Worm (Caenorhabditis elegans) whole organism, late embryonic: ENCODE results near the gene T04C12.33.
A peak's percentile ranks its signal among the peaks of the same experiment; 100 is the strongest.

Experiments
- C08G9.2 ChIP-seq: sonication (generic microtip); optimal IDR thresholded peaks from 2 replicates; lab custom pipeline; 2016; ENCODE audit warnings: mild to moderate bottlenecking, missing genetic modification characterization, moderate library complexity, missing compliant biosample characterization
- C38D4.7 ChIP-seq: fragments of 200-800 bp; sonication (Bioruptor generic); optimal IDR thresholded peaks from 2 replicates; lab custom pipeline; 2018; ENCODE audit warnings: mild to moderate bottlenecking, missing genetic modification characterization, moderate library complexity, missing compliant biosample characterization
- F13H6.1 ChIP-seq: sonication (generic microtip); optimal IDR thresholded peaks from 2 replicates; lab custom pipeline; 2016; ENCODE audit warnings: missing genetic modification characterization, missing compliant biosample characterization
- ceh-18 ChIP-seq: sonication (generic microtip); optimal IDR thresholded peaks from 2 replicates; lab custom pipeline; 2016; ENCODE audit warnings: missing genetic modification characterization, missing compliant biosample characterization
- ceh-2 ChIP-seq: sonication (generic microtip); optimal IDR thresholded peaks from 2 replicates; lab custom pipeline; 2016; ENCODE audit warnings: missing genotype, missing genetic modification characterization, missing compliant biosample characterization
- ceh-22 ChIP-seq: sonication (generic microtip); optimal IDR thresholded peaks from 2 replicates; lab custom pipeline; 2017; ENCODE audit warnings: missing biosample characterization, missing genetic modification characterization
- ceh-31 ChIP-seq: sonication (generic microtip); optimal IDR thresholded peaks from 2 replicates; lab custom pipeline; 2016; ENCODE audit warnings: missing genetic modification characterization, missing compliant biosample characterization
- ceh-6 ChIP-seq: fragments of 200-800 bp; sonication (Bioruptor generic); optimal IDR thresholded peaks from 2 replicates; lab custom pipeline; 2018; ENCODE audit warnings: mild to moderate bottlenecking, missing genetic modification characterization, missing compliant biosample characterization
- ceh-9 ChIP-seq: sonication (generic microtip); optimal IDR thresholded peaks from 2 replicates; lab custom pipeline; 2016; ENCODE audit warnings: mild to moderate bottlenecking, missing genetic modification characterization, inconsistent platforms, missing compliant biosample characterization
- dmd-4 ChIP-seq: sonication (generic microtip); optimal IDR thresholded peaks from 2 replicates; lab custom pipeline; 2016; ENCODE audit warnings: borderline replicate concordance, missing genetic modification characterization, missing compliant biosample characterization
- dve-1 ChIP-seq: sonication (generic microtip); optimal IDR thresholded peaks from 2 replicates; lab custom pipeline; 2017; ENCODE audit warnings: antibody characterized with exemption, mild to moderate bottlenecking, missing genetic modification characterization, missing compliant biosample characterization
- elt-2 ChIP-seq: sonication (generic microtip); optimal IDR thresholded peaks from 2 replicates; lab custom pipeline; 2016; ENCODE audit warnings: missing genetic modification reagents, missing genetic modification characterization, missing compliant biosample characterization
- elt-4 ChIP-seq: sonication (generic microtip); optimal IDR thresholded peaks from 2 replicates; lab custom pipeline; 2016; ENCODE audit warnings: missing genetic modification characterization, missing compliant biosample characterization
- ets-4 ChIP-seq: sonication (generic microtip); optimal IDR thresholded peaks from 2 replicates; lab custom pipeline; 2016; ENCODE audit warnings: missing genetic modification characterization, missing compliant biosample characterization
- fax-1 ChIP-seq: sonication (generic microtip); optimal IDR thresholded peaks from 2 replicates; lab custom pipeline; 2016; ENCODE audit warnings: missing genotype, missing genetic modification characterization, missing compliant biosample characterization
- hlh-13 ChIP-seq: fragments of 200-800 bp; sonication (Bioruptor generic); optimal IDR thresholded peaks from 2 replicates; lab custom pipeline; 2018; ENCODE audit warnings: mild to moderate bottlenecking, missing genetic modification characterization, missing compliant biosample characterization
- hlh-6 ChIP-seq: sonication (generic microtip); optimal IDR thresholded peaks from 2 replicates; lab custom pipeline; 2016; ENCODE audit warnings: missing genotype, missing genetic modification characterization, missing compliant biosample characterization
- hlh-8 ChIP-seq: sonication (generic microtip); optimal IDR thresholded peaks from 2 replicates; lab custom pipeline; 2016; ENCODE audit warnings: missing genotype, missing genetic modification characterization, missing compliant biosample characterization
- mec-3 ChIP-seq: sonication (generic microtip); optimal IDR thresholded peaks from 2 replicates; lab custom pipeline; 2016; ENCODE audit warnings: borderline replicate concordance, missing genetic modification characterization, missing compliant biosample characterization
- nfya-1 ChIP-seq: sonication (generic microtip); optimal IDR thresholded peaks from 2 replicates; lab custom pipeline; 2017; ENCODE audit warnings: missing genetic modification characterization, mild to moderate bottlenecking, missing compliant biosample characterization, antibody characterized with exemption, moderate library complexity
- npax-4 ChIP-seq: sonication (generic microtip); optimal IDR thresholded peaks from 2 replicates; lab custom pipeline; 2016; ENCODE audit warnings: missing genetic modification characterization, missing compliant biosample characterization
- odd-2 ChIP-seq: sonication (generic microtip); optimal IDR thresholded peaks from 2 replicates; lab custom pipeline; 2017; ENCODE audit warnings: antibody characterized with exemption, mild to moderate bottlenecking, missing genetic modification characterization, missing compliant biosample characterization
- pag-3 ChIP-seq: sonication (generic microtip); optimal IDR thresholded peaks from 2 replicates; lab custom pipeline; 2016; ENCODE audit warnings: missing compliant biosample characterization, missing genetic modification characterization, borderline replicate concordance
- pat-9 ChIP-seq: fragments of 200-800 bp; sonication (Bioruptor generic); optimal IDR thresholded peaks from 2 replicates; lab custom pipeline; 2018; ENCODE audit warnings: mild to moderate bottlenecking, missing genetic modification characterization, moderate library complexity, missing compliant biosample characterization
- pax-1 ChIP-seq: fragments of 150-350 bp; optimal IDR thresholded peaks from 2 replicates; lab custom pipeline; 2014; ENCODE audit warnings: missing biosample characterization, missing genetic modification characterization
- pha-2 ChIP-seq: sonication (generic microtip); optimal IDR thresholded peaks from 2 replicates; lab custom pipeline; 2017; ENCODE audit warnings: mild to moderate bottlenecking, missing genetic modification characterization, missing compliant biosample characterization
- pros-1 ChIP-seq: fragments of 150-350 bp; optimal IDR thresholded peaks from 2 replicates; lab custom pipeline; 2014; ENCODE audit warnings: missing biosample characterization, missing genetic modification reagents, missing genetic modification characterization
- ref-2 ChIP-seq: sonication (generic microtip); optimal IDR thresholded peaks from 2 replicates; lab custom pipeline; 2016; ENCODE audit warnings: missing genetic modification characterization, missing compliant biosample characterization
- rnt-1 ChIP-seq: sonication (generic microtip); optimal IDR thresholded peaks from 2 replicates; lab custom pipeline; 2016; ENCODE audit warnings: missing genetic modification characterization, missing compliant biosample characterization
- sdc-2 ChIP-seq: sonication (generic microtip); optimal IDR thresholded peaks from 2 replicates; lab custom pipeline; 2016; ENCODE audit warnings: missing genotype, missing genetic modification characterization, missing compliant biosample characterization
- tbx-2 ChIP-seq: sonication (generic microtip); optimal IDR thresholded peaks from 2 replicates; lab custom pipeline; 2016; ENCODE audit warnings: missing genetic modification characterization, missing compliant biosample characterization
- tbx-7 ChIP-seq: sonication (generic microtip); optimal IDR thresholded peaks from 2 replicates; lab custom pipeline; 2016; ENCODE audit warnings: missing genotype, missing genetic modification characterization, missing compliant biosample characterization
- unc-55 ChIP-seq: sonication (generic microtip); optimal IDR thresholded peaks from 2 replicates; lab custom pipeline; 2017; ENCODE audit warnings: missing biosample characterization, missing genetic modification reagents, missing genetic modification characterization
- zip-5 ChIP-seq: sonication (generic microtip); optimal IDR thresholded peaks from 2 replicates; lab custom pipeline; 2016; ENCODE audit warnings: missing genetic modification characterization, missing compliant biosample characterization

T04C12.33 gene

DNA sequence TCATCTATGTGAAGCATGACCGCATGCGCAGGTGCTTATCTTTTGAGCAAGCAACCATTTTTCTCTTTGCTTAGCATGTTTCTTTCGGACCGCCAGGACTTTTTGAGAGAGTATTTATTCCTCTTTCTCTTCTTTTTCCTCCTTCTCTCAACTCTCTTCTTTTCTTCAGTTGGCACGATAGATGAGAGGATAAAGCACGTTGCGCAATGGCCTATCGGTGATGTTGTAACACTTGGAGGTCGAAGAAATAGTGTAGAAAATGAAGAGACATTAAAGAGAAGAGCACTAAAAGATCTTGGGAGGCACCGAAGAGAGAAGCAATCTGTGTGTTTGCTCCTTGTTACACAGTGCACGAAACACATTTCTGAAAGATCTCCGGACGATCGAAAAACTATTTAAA, 31.7 kb downstream of the T04C12.33 start:
- no peak for TF ChIP-seq ceh-9
- no peak for TF ChIP-seq dve-1 (tag; lab: Kevin White, UChicago)
- no peak for TF ChIP-seq npax-4 (tag; lab: Kevin White, UChicago)
- peak; percentile 16 for TF ChIP-seq F13H6.1 (tag; lab: Kevin White, UChicago)
- TF ChIP-seq dmd-4 (tag; lab: Kevin White, UChicago): peak; percentile 48
- TF ChIP-seq mec-3 (tag; lab: Kevin White, UChicago): no peak
- peak; percentile 62 for TF ChIP-seq ceh-22 (tag; lab: Kevin White, UChicago)
- TF ChIP-seq ceh-2 (tag; lab: Kevin White, UChicago): peak; percentile 27
- TF ChIP-seq pax-1 (tag; lab: Kevin White, UChicago): peak; percentile 96
- no peak for TF ChIP-seq C38D4.7 (GFP tag; lab: Kevin White, UChicago)
- no peak for TF ChIP-seq hlh-6
- TF ChIP-seq ceh-31 (tag; lab: Kevin White, UChicago): peak; percentile 53
- TF ChIP-seq tbx-2 (tag; lab: Kevin White, UChicago): peak; percentile 65
- TF ChIP-seq hlh-13 (GFP tag; lab: Kevin White, UChicago): no peak
- TF ChIP-seq ceh-18 (tag; lab: Kevin White, UChicago): peak; percentile 88
- no peak for TF ChIP-seq elt-2 (tag; lab: Kevin White, UChicago)
- TF ChIP-seq elt-4 (tag; lab: Kevin White, UChicago): no peak
- TF ChIP-seq rnt-1 (tag; lab: Kevin White, UChicago): peak; percentile 72
- peak; percentile 79 for TF ChIP-seq unc-55 (GFP tag; lab: Kevin White, UChicago)
- TF ChIP-seq nfya-1 (tag; lab: Kevin White, UChicago): peak; percentile 74
- TF ChIP-seq ceh-6 (GFP tag; lab: Kevin White, UChicago): no peak
- no peak for TF ChIP-seq zip-5 (tag; lab: Kevin White, UChicago)
- peak; percentile 55 for TF ChIP-seq pha-2 (tag; lab: Kevin White, UChicago)
- TF ChIP-seq ref-2 (tag; lab: Kevin White, UChicago): peak; percentile 3
- TF ChIP-seq pros-1 (tag; lab: Kevin White, UChicago): no peak
- no peak for TF ChIP-seq tbx-7 (tag; lab: Kevin White, UChicago)
- peak; percentile 76 for TF ChIP-seq pat-9 (tag; lab: Kevin White, UChicago)
- peak; percentile 1 for TF ChIP-seq ets-4 (tag; lab: Kevin White, UChicago)
- TF ChIP-seq pag-3 (tag; lab: Kevin White, UChicago): no peak

DNA sequence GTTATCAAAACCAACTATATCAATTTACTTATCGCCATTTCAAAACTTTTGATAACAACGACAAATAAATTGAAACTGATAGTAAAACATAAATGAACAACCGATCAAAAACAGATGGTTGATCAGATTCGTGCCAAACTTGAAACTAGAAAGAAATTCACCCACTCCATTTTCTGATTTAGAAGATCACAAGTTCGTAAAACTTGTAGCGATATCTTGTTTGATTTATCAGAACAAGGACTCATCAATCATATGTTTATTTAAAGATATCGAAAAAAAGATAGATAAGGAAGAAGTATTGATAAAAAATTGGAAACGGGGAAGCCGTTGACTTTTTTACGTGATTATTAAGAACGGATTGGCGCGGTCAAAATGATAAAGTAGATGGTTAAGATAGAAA, 35.1 kb downstream of the T04C12.33 start:
- TF ChIP-seq hlh-8 (tag; lab: Kevin White, UChicago) (no peak), fax-1 (tag; lab: Kevin White, UChicago) (no peak), elt-2 (tag; lab: Kevin White, UChicago) (peak; percentile 98), ceh-2 (tag; lab: Kevin White, UChicago) (no peak)

DNA sequence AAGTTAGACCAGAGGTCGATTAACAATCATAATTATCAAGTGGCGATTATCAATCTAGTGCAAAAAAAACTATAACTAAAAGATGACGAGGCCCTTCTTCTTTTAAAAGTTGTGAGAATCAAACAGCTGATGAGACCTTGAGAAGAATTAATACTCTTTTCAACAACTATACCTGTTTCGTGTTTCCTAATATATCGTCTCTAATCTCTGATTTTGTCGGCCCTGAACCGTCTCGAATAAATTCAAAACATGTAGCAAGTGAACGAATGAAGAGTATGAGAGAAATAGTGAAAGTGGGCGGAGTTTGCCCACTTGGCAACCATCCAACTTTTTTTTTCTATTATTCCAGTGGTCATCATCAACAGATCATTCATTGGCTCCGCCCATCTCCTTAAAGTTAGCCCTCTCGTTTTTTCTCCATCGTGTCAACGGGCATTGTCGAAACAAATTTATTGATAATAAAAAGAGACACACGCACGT, 35.5 kb downstream of the T04C12.33 start, which contains the start of gene Y42A5A.1:
Gene Y42A5A.1 (plus strand): TSS at position 430 of the 480 bp plus-strand sequence.
- TF ChIP-seq pha-2 (tag; lab: Kevin White, UChicago) (no peak), sdc-2 (no peak), odd-2 (tag; lab: Kevin White, UChicago) (no peak), C08G9.2 (tag; lab: Kevin White, UChicago) (no peak), F13H6.1 (tag; lab: Kevin White, UChicago) (no peak), ceh-2 (tag; lab: Kevin White, UChicago) (no peak), rnt-1 (tag; lab: Kevin White, UChicago) (no peak)
